Fruit fly (Drosophila melanogaster): Measurements from ENCODE around the gene ringer.

ringer gene

dm6 chr3L:16347914-16348313 lies 11.3 kb downstream of the ringer start, which contains the start of gene mRpS34:
Gene mRpS34 (plus strand): TSS chr3L:16348074.
- TF ChIP-seq Hr78 (GFP tag; optimal IDR thresholded peaks at IDR 0.05), result no peak
- no peak for TF ChIP-seq CrebA (GFP tag; optimal IDR thresholded peaks at IDR 0.05; ENCODE audit: borderline replicate concordance)
- no peak for TF ChIP-seq dsf (GFP tag; optimal IDR thresholded peaks at IDR 0.05; ENCODE audit: borderline replicate concordance)
- TF ChIP-seq Abd-B (GFP tag; optimal IDR thresholded peaks at IDR 0.05), result no peak
- TF ChIP-seq woc (GFP tag; optimal IDR thresholded peaks at IDR 0.05), result no peak
- TF ChIP-seq N (GFP tag; optimal IDR thresholded peaks at IDR 0.05), result no peak

- TF ChIP-seq Dfd (GFP tag; optimal IDR thresholded peaks at IDR 0.05) (no peak), foxo (GFP tag; optimal IDR thresholded peaks at IDR 0.05) (no peak), Hnf4 (GFP tag; optimal IDR thresholded peaks at IDR 0.05) (no peak), GATAd (GFP tag; optimal IDR thresholded peaks at IDR 0.05) (no peak), CG9705 (GFP tag; optimal IDR thresholded peaks at IDR 0.05) (no peak), woc (GFP tag; optimal IDR thresholded peaks at IDR 0.05) (no peak), brk (GFP tag; optimal IDR thresholded peaks at IDR 0.05) (no peak), sage (GFP tag; optimal IDR thresholded peaks at IDR 0.05) (no peak), Abd-B (GFP tag; optimal IDR thresholded peaks at IDR 0.05) (no peak), ey (GFP tag; optimal IDR thresholded peaks at IDR 0.05) (no peak), Hr83 (GFP tag; optimal IDR thresholded peaks at IDR 0.05; ENCODE audit: poor library complexity, severe bottlenecking) (no peak)
Measured at dm6 chr3L:16346023-16346422, 13.2 kb downstream of the ringer start, which contains the start of gene CG33257. Gene CG33257 (plus strand): TSS chr3L:16346323.

dm6 chr3L:16339873-16340272 lies 19.4 kb downstream of the ringer start:
- TF ChIP-seq N (GFP tag; optimal IDR thresholded peaks at IDR 0.05) (no peak), dmrt93B (GFP tag; optimal IDR thresholded peaks at IDR 0.05) (no peak), Hr78 (GFP tag; optimal IDR thresholded peaks at IDR 0.05) (no peak), foxo (GFP tag; optimal IDR thresholded peaks at IDR 0.05) (no peak), CG9705 (GFP tag; optimal IDR thresholded peaks at IDR 0.05) (no peak)

- TF ChIP-seq tai (GFP tag; optimal IDR thresholded peaks at IDR 0.05), result no peak
- TF ChIP-seq fru (GFP tag; optimal IDR thresholded peaks at IDR 0.05), result no peak
- no peak for TF ChIP-seq Vsx2 (GFP tag; optimal IDR thresholded peaks at IDR 0.05; ENCODE audit: partially characterized antibody)
- TF ChIP-seq h (GFP tag; optimal IDR thresholded peaks at IDR 0.05), result no peak
- TF ChIP-seq sv (GFP tag; optimal IDR thresholded peaks at IDR 0.05), result no peak
- no peak for TF ChIP-seq jim (GFP tag; optimal IDR thresholded peaks at IDR 0.05)
- TF ChIP-seq br (GFP tag; optimal IDR thresholded peaks at IDR 0.05), result no peak
- TF ChIP-seq N (GFP tag; optimal IDR thresholded peaks at IDR 0.05), result no peak
- no peak for TF ChIP-seq Hr78 (GFP tag; optimal IDR thresholded peaks at IDR 0.05)
- no peak for TF ChIP-seq Dfd (GFP tag; optimal IDR thresholded peaks at IDR 0.05)
- no peak for TF ChIP-seq Myc (optimal IDR thresholded peaks at IDR 0.05)
- TF ChIP-seq foxo (GFP tag; optimal IDR thresholded peaks at IDR 0.05), result no peak
Measured at dm6 chr3L:16339463-16339862, 19.8 kb downstream of the ringer start.

dm6 chr3L:16338703-16339102 lies 20.5 kb downstream of the ringer start, which contains the start of gene CG4998:
Gene CG4998 (plus strand): TSS chr3L:16339003.
- no peak for TF ChIP-seq Hr78 (GFP tag; optimal IDR thresholded peaks at IDR 0.05)
- TF ChIP-seq Dif (GFP tag; optimal IDR thresholded peaks at IDR 0.05; ENCODE audit: partially characterized antibody), result no peak
- no peak for TF ChIP-seq N (GFP tag; optimal IDR thresholded peaks at IDR 0.05)
- no peak for TF ChIP-seq rgr (GFP tag; optimal IDR thresholded peaks at IDR 0.05)
- no peak for TF ChIP-seq dsf (GFP tag; optimal IDR thresholded peaks at IDR 0.05; ENCODE audit: borderline replicate concordance)
- no peak for TF ChIP-seq CrebA (GFP tag; optimal IDR thresholded peaks at IDR 0.05; ENCODE audit: borderline replicate concordance)

dm6 chr3L:16337739-16338138 lies 21.5 kb downstream of the ringer start:
- no peak for TF ChIP-seq Rel (GFP tag; optimal IDR thresholded peaks at IDR 0.05)
- TF ChIP-seq Rel (tag; optimal IDR thresholded peaks at IDR 0.05), result no peak
- no peak for TF ChIP-seq Mio (GFP tag; optimal IDR thresholded peaks at IDR 0.05)
- TF ChIP-seq sage (GFP tag; optimal IDR thresholded peaks at IDR 0.05), result no peak
- no peak for TF ChIP-seq dsf (GFP tag; optimal IDR thresholded peaks at IDR 0.05; ENCODE audit: borderline replicate concordance)
- no peak for TF ChIP-seq woc (GFP tag; optimal IDR thresholded peaks at IDR 0.05)
- TF ChIP-seq tai (GFP tag; optimal IDR thresholded peaks at IDR 0.05), result no peak
- TF ChIP-seq Vsx2 (GFP tag; optimal IDR thresholded peaks at IDR 0.05; ENCODE audit: partially characterized antibody), result no peak
- no peak for TF ChIP-seq sv (GFP tag; optimal IDR thresholded peaks at IDR 0.05)
- TF ChIP-seq rgr (GFP tag; optimal IDR thresholded peaks at IDR 0.05), result no peak
- TF ChIP-seq Hr78 (GFP tag; optimal IDR thresholded peaks at IDR 0.05), result no peak
- no peak for TF ChIP-seq N (GFP tag; optimal IDR thresholded peaks at IDR 0.05)

All from whole organism, wandering third instar larva.